Fruit fly (Drosophila melanogaster) whole organism, embryonic: Measurements from ENCODE around the gene Snapin.

ENCODE experiments used
- Abd-B ChIP-seq: fragments of 200-800 bp; sonication (Bioruptor generic); optimal IDR thresholded peaks from 2 replicates; lab custom pipeline; 2018; ENCODE audit warnings: missing biosample characterization, mild to moderate bottlenecking, missing genetic modification characterization, moderate library complexity
- Adf1 ChIP-seq: fragments of 200-800 bp; sonication (Bioruptor generic); IDR thresholded peaks from 2 replicates; pipeline ENCODE4 v1.3.6; 2022; ENCODE audit warnings: missing biosample characterization, missing genetic modification characterization
- BEAF-32 ChIP-seq: fragments of 200-800 bp; sonication (Bioruptor generic); optimal IDR thresholded peaks from 3 replicates; lab custom pipeline; 2017; ENCODE audit warnings: missing biosample characterization, missing genetic modification characterization, mild to moderate bottlenecking, moderate library complexity, missing genetic modification reagents
- CG10366 ChIP-seq: fragments of 200-800 bp; sonication (Bioruptor generic); IDR thresholded peaks from 2 replicates; pipeline ENCODE4 v1.3.6; 2022; ENCODE audit warnings: missing biosample characterization, missing genetic modification characterization
- CG10654 ChIP-seq: fragments of 200-800 bp; sonication (Bioruptor generic); optimal IDR thresholded peaks from 2 replicates; lab custom pipeline; 2016; ENCODE audit warnings: missing biosample characterization, missing genetic modification characterization
- CG11695 ChIP-seq: fragments of 200-800 bp; sonication (Bioruptor generic); IDR thresholded peaks from 3 replicates; pipeline ENCODE4 v1.3.6; 2022; ENCODE audit warnings: missing biosample characterization, missing genetic modification characterization
- CG12219 ChIP-seq: fragments of 200-800 bp; sonication (Bioruptor generic); optimal IDR thresholded peaks from 3 replicates; lab custom pipeline; 2018; ENCODE audit warnings: missing biosample characterization, mild to moderate bottlenecking, missing genetic modification characterization
- CG12236 ChIP-seq: fragments of 200-800 bp; sonication (Bioruptor generic); optimal IDR thresholded peaks from 2 replicates; lab custom pipeline; 2016; ENCODE audit warnings: missing biosample characterization, missing genetic modification characterization
- CG14014 ChIP-seq: fragments of 200-800 bp; sonication (Bioruptor generic); IDR thresholded peaks from 2 replicates; pipeline ENCODE4 v1.3.6; 2022; ENCODE audit warnings: missing biosample characterization, missing genetic modification characterization
- CG17328 ChIP-seq: fragments of 200-800 bp; sonication (Bioruptor generic); IDR thresholded peaks from 2 replicates; pipeline ENCODE4 v1.3.6; 2022; ENCODE audit warnings: missing biosample characterization, missing genetic modification characterization
- CG17912 ChIP-seq: fragments of 200-800 bp; sonication (Bioruptor generic); optimal IDR thresholded peaks from 2 replicates; lab custom pipeline; 2018; ENCODE audit warnings: missing biosample characterization, mild to moderate bottlenecking, missing genetic modification characterization
- CG2116 ChIP-seq: fragments of 200-800 bp; sonication (Bioruptor generic); optimal IDR thresholded peaks from 3 replicates; lab custom pipeline; 2018; ENCODE audit warnings: missing biosample characterization, mild to moderate bottlenecking, missing genetic modification characterization
- CG2875 ChIP-seq: fragments of 200-800 bp; sonication (Bioruptor generic); optimal IDR thresholded peaks from 2 replicates; lab custom pipeline; 2017; ENCODE audit warnings: missing biosample characterization, mild to moderate bottlenecking, missing genetic modification characterization, missing genetic modification reagents
- CG31224 ChIP-seq: fragments of 200-800 bp; sonication (Bioruptor generic); IDR thresholded peaks from 2 replicates; pipeline ENCODE4 v1.3.6; 2022; ENCODE audit warnings: missing biosample characterization, missing genetic modification characterization
- CG31441 ChIP-seq: fragments of 200-800 bp; sonication (Bioruptor generic); IDR thresholded peaks from 2 replicates; pipeline ENCODE4 v1.3.6; 2022; ENCODE audit warnings: missing biosample characterization, missing genetic modification characterization
- CG3163 ChIP-seq: fragments of 200-800 bp; sonication (Bioruptor generic); optimal IDR thresholded peaks from 3 replicates; lab custom pipeline; 2016; ENCODE audit warnings: missing biosample characterization, missing genetic modification characterization
- CG34376 ChIP-seq: fragments of 200-800 bp; sonication (Bioruptor generic); optimal IDR thresholded peaks from 2 replicates; lab custom pipeline; 2018; ENCODE audit warnings: missing biosample characterization, mild to moderate bottlenecking, missing genetic modification characterization
- CG3847 ChIP-seq: fragments of 200-800 bp; sonication (Bioruptor generic); IDR thresholded peaks from 2 replicates; pipeline ENCODE4 v1.3.6; 2022; ENCODE audit warnings: missing biosample characterization, missing genetic modification characterization
- CG42726 ChIP-seq: fragments of 200-800 bp; sonication (Bioruptor generic); IDR thresholded peaks from 2 replicates; pipeline ENCODE4 v1.3.6; 2022; ENCODE audit warnings: missing biosample characterization, missing genetic modification characterization; ENCODE audit not compliant: partially characterized antibody
- CG8281 ChIP-seq: fragments of 200-800 bp; sonication (Bioruptor generic); optimal IDR thresholded peaks from 2 replicates; lab custom pipeline; 2018; ENCODE audit warnings: missing biosample characterization, mild to moderate bottlenecking, missing genetic modification characterization, moderate library complexity
- CG9932 ChIP-seq: fragments of 200-800 bp; sonication (Bioruptor generic); IDR thresholded peaks from 2 replicates; pipeline ENCODE4 v1.3.6; 2022; ENCODE audit warnings: missing biosample characterization, missing genetic modification characterization
- CkIIα-i1 ChIP-seq: fragments of 200-800 bp; sonication (Bioruptor generic); IDR thresholded peaks from 2 replicates; pipeline ENCODE4 v1.3.6; 2022; ENCODE audit warnings: missing biosample characterization, missing genetic modification characterization
- Dbx ChIP-seq: fragments of 200-800 bp; sonication (Bioruptor generic); IDR thresholded peaks from 3 replicates; pipeline ENCODE4 v1.3.6; 2022; ENCODE audit warnings: missing biosample characterization, missing genetic modification characterization
- Dref ChIP-seq: fragments of 200-800 bp; sonication (Bioruptor generic); IDR thresholded peaks from 2 replicates; pipeline ENCODE4 v1.3.6; 2022; ENCODE audit warnings: missing biosample characterization, missing genetic modification characterization
- E2f1 ChIP-seq: fragments of 200-800 bp; sonication (Bioruptor generic); IDR thresholded peaks from 2 replicates; pipeline ENCODE4 v1.3.6; 2022; ENCODE audit warnings: missing biosample characterization, missing genetic modification characterization
- GATAe ChIP-seq: fragments of 200-800 bp; sonication (Bioruptor generic); conservative IDR thresholded peaks from 2 replicates; pipeline ENCODE4 v1.3.6; 2022; ENCODE audit warnings: missing biosample characterization, missing genetic modification characterization
- H2.0 ChIP-seq: fragments of 200-800 bp; sonication (Bioruptor generic); IDR thresholded peaks from 2 replicates; pipeline ENCODE4 v1.3.6; 2022; ENCODE audit warnings: missing biosample characterization, missing genetic modification characterization
- HLH54F ChIP-seq: fragments of 200-800 bp; sonication (Bioruptor generic); optimal IDR thresholded peaks from 3 replicates; lab custom pipeline; 2016; ENCODE audit warnings: missing biosample characterization, missing genetic modification characterization
- Hmr ChIP-seq: fragments of 200-800 bp; sonication (Bioruptor generic); optimal IDR thresholded peaks from 3 replicates; lab custom pipeline; 2017; ENCODE audit warnings: mild to moderate bottlenecking, missing biosample characterization, missing genetic modification reagents, missing genetic modification characterization
- Meics ChIP-seq: fragments of 200-800 bp; sonication (Bioruptor generic); optimal IDR thresholded peaks from 2 replicates; lab custom pipeline; 2017; ENCODE audit warnings: missing biosample characterization, mild to moderate bottlenecking, missing genetic modification characterization
- NC2β ChIP-seq: fragments of 200-800 bp; sonication (Bioruptor generic); optimal IDR thresholded peaks from 2 replicates; lab custom pipeline; 2016; ENCODE audit warnings: missing biosample characterization, missing genetic modification characterization
- Sry-β ChIP-seq: fragments of 200-800 bp; sonication (Bioruptor generic); optimal IDR thresholded peaks from 2 replicates; lab custom pipeline; 2018; ENCODE audit warnings: missing biosample characterization, mild to moderate bottlenecking, missing genetic modification characterization, moderate library complexity
- bsh ChIP-seq, 2 experiments: fragments of 200-800 bp; sonication (Bioruptor generic); optimal IDR thresholded peaks; 2 replicates each; lab custom pipeline; 2017 to 2018; ENCODE audit warnings: mild to moderate bottlenecking in 2 of 2, missing biosample characterization in 2 of 2, missing genetic modification characterization in 2 of 2, moderate library complexity in 1 of 2
- dysf ChIP-seq: fragments of 200-800 bp; sonication (Bioruptor generic); IDR thresholded peaks from 3 replicates; pipeline ENCODE4 v1.3.6; 2022; ENCODE audit warnings: missing biosample characterization, missing genetic modification characterization
- ems ChIP-seq: fragments of 200-800 bp; sonication (Bioruptor generic); optimal IDR thresholded peaks from 3 replicates; lab custom pipeline; 2016; ENCODE audit warnings: missing biosample characterization, missing genetic modification characterization
- ewg ChIP-seq: fragments of 200-800 bp; sonication (Bioruptor generic); optimal IDR thresholded peaks from 3 replicates; lab custom pipeline; 2017; ENCODE audit warnings: mild to moderate bottlenecking, missing biosample characterization, missing genetic modification reagents, missing genetic modification characterization
- fd3F ChIP-seq: fragments of 200-800 bp; sonication (Bioruptor generic); optimal IDR thresholded peaks from 2 replicates; lab custom pipeline; 2018; ENCODE audit warnings: missing biosample characterization, mild to moderate bottlenecking, missing genetic modification characterization, moderate library complexity
- lmd ChIP-seq: fragments of 200-800 bp; sonication (Bioruptor generic); IDR thresholded peaks from 2 replicates; pipeline ENCODE4 v1.3.6; 2022; ENCODE audit warnings: missing biosample characterization, missing genetic modification characterization
- lov ChIP-seq, 2 experiments: fragments of 200-800 bp in 1 of 2; fragments of >200 bp in 1 of 2; sonication (Bioruptor generic) in 1 of 2; IDR thresholded peaks in 1 of 2; optimal IDR thresholded peaks in 1 of 2; 2 replicates in 1 of 2; 3 replicates in 1 of 2; pipeline versions ENCODE4 v1.3.6 to Lab custom; 2017 to 2022; ENCODE audit warnings: missing biosample characterization in 1 of 2, missing genetic modification characterization in 1 of 2
- oc ChIP-seq: fragments of 200-800 bp; sonication (Bioruptor generic); optimal IDR thresholded peaks from 2 replicates; lab custom pipeline; 2018; ENCODE audit warnings: missing biosample characterization, mild to moderate bottlenecking, missing genetic modification characterization, moderate library complexity
- org-1 ChIP-seq: fragments of 200-800 bp; sonication (Bioruptor generic); optimal IDR thresholded peaks from 2 replicates; lab custom pipeline; 2017; ENCODE audit warnings: missing biosample characterization, missing genetic modification characterization
- salm ChIP-seq: fragments of 200-800 bp; sonication (Bioruptor generic); optimal IDR thresholded peaks from 2 replicates; lab custom pipeline; 2018; ENCODE audit warnings: missing biosample characterization, mild to moderate bottlenecking, missing genetic modification characterization
- shn ChIP-seq: fragments of 200-800 bp; sonication (Bioruptor generic); optimal IDR thresholded peaks from 3 replicates; lab custom pipeline; 2016; ENCODE audit warnings: missing biosample characterization, missing genetic modification characterization
- sima ChIP-seq: fragments of 200-800 bp; sonication (Bioruptor generic); optimal IDR thresholded peaks from 2 replicates; lab custom pipeline; 2016; ENCODE audit warnings: missing biosample characterization, missing genetic modification characterization
- sisA ChIP-seq: fragments of 200-800 bp; sonication (Bioruptor generic); IDR thresholded peaks from 2 replicates; pipeline ENCODE4 v1.3.6; 2022; ENCODE audit warnings: missing biosample characterization, missing genetic modification characterization
- slbo ChIP-seq: fragments of 200-800 bp; sonication (Bioruptor generic); IDR thresholded peaks from 2 replicates; pipeline ENCODE4 v1.3.6; 2022; ENCODE audit warnings: missing biosample characterization, missing genetic modification characterization
- twi ChIP-seq: fragments of 200-800 bp; optimal IDR thresholded peaks from 2 replicates; lab custom pipeline; 2019; ENCODE audit warnings: missing biosample characterization, mild to moderate bottlenecking, missing genetic modification characterization, moderate library complexity

The Snapin gene

DNA sequence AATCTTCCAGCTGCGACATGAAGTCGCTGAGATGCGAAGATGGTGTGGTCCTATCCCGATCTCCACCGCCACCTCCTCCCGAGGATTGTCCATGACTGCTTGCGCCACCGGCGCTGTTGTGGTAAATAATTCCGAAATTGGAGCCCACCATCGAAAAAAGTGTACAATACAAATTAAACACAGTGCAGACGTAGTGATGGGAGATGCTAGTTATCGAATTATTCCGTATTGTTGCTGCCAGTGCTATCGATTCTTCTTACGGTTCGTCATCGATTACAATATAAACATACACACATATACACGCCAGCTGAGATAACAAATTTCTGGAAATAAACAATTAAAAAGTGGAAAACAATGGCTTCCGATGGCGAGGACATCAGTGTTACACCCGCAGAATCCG lies 8.2 kb upstream of the Snapin start, which contains the start of the genes Taf10b and Taf10 (continued):
- no peak for TF ChIP-seq CG17912 (GFP tag; lab: Kevin White, UChicago)
- TF ChIP-seq, all 482 proteins: peak for 103

DNA sequence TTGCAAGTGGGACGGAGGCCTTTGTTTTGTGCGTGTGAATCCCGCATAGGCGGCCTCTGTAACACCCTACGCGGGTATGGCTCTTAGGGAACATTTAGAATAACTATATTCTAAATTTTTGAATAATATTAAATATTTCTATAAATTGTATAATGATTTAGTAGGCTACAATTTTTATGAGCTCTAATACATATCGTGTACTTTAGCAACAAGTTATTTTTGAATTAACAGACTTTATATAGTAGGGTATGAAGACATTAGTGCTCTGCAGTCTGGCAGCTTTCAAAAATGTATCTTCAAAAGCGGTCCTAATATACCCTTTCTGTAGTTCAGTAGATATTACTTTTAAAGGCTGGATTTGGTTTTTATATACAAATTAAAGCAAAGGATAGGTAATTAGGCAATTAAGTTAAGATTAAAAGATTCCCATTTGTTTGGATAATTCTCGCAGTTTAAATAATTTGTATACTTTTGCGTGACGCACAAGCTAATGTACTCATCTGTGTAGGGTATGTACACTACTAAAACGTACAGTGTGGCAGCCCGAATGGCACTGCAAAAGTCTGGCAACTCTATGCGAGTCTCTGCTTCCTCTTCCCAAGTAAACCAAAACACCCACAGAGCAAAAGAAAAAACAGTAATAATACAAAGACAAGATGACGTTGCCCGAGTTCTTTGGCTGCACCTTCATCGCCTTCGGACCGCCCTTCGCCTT lies 6.3 kb upstream of the Snapin start, which contains the start of the genes Snx21 and aph-1:
Gene Snx21 (minus strand): TSS at position 7 of the 715 bp plus-strand sequence.
Gene aph-1 (plus strand): TSS at position 575 of the 715 bp plus-strand sequence.
- TF ChIP-seq HLH54F (GFP tag; lab: Kevin White, UChicago) (peak; percentile 93), CG34376 (peak; percentile 82), Meics (GFP tag; lab: Kevin White, UChicago) (peak; percentile 93), GATAe (peak; percentile 80), Sry-β (GFP tag; lab: Kevin White, UChicago) (peak; percentile 38), lov (optimal IDR thresholded peaks at IDR 0.05; lab: Kevin White, UChicago) (no peak), lov (GFP tag; IDR thresholded peaks at IDR 0.05; lab: Robert Waterston, UW) (0 out of 3 replicates have a peak, but pooled peaks have one; percentile 56), Dbx (peak; percentile 90), slbo (GFP tag; lab: Robert Waterston, UW) (peak; percentile 89), ems (peak; percentile 85), NC2β (GFP tag; lab: Kevin White, UChicago) (peak; percentile 77), H2.0 (GFP tag; lab: Robert Waterston, UW) (peak; percentile 79), CG12236 (GFP tag; lab: Kevin White, UChicago) (peak; percentile 54), E2f1 (GFP tag; lab: Robert Waterston, UW) (peak; percentile 89), BEAF-32 (GFP tag; lab: Kevin White, UChicago) (peak; percentile 26), Adf1 (GFP tag; lab: Robert Waterston, UW) (peak; percentile 74), Dref (GFP tag; lab: Robert Waterston, UW) (peak; percentile 38), CG3847 (peak; percentile 85), ewg (GFP tag; lab: Kevin White, UChicago) (peak; percentile 83), CG14014 (GFP tag; lab: Robert Waterston, UW) (peak; percentile 85), CG31224 (GFP tag; lab: Robert Waterston, UW) (peak; percentile 80), bsh (GFP tag; optimal IDR thresholded peaks at IDR 0.05; lab: Kevin White, UChicago) (peak; percentile 64 to 93), sima (GFP tag; lab: Kevin White, UChicago) (no peak), CG11695 (GFP tag; lab: Robert Waterston, UW) (peak; percentile 93), CG9932 (GFP tag; lab: Robert Waterston, UW) (peak; percentile 90), CG31441 (GFP tag; lab: Robert Waterston, UW) (peak; percentile 94), CG10654 (peak; percentile 88), dysf (GFP tag; lab: Robert Waterston, UW) (peak; percentile 94), CG42726 (no peak), Hmr (GFP tag; lab: Kevin White, UChicago) (peak; percentile 95), salm (tag; lab: Kevin White, UChicago) (peak; percentile 80), shn (GFP tag; lab: Kevin White, UChicago) (peak; percentile 93), lmd (GFP tag; lab: Robert Waterston, UW) (peak; percentile 91), CG3163 (GFP tag; lab: Kevin White, UChicago) (peak; percentile 69), twi (tag; lab: Kevin White, UChicago) (peak; percentile 86), org-1 (GFP tag; lab: Kevin White, UChicago) (peak; percentile 86), CG2116 (GFP tag; lab: Kevin White, UChicago) (peak; percentile 70), CG8281 (peak; percentile 80), CG10366 (peak; percentile 85), CG12219 (GFP tag; lab: Kevin White, UChicago) (peak; percentile 83), fd3F (GFP tag; lab: Kevin White, UChicago) (peak; percentile 88), Abd-B (GFP tag; lab: Kevin White, UChicago) (peak; percentile 93), CG17328 (peak; percentile 85), oc (tag; lab: Kevin White, UChicago) (peak; percentile 87), sisA (GFP tag; lab: Robert Waterston, UW) (peak; percentile 89), CkIIα-i1 (GFP tag; lab: Robert Waterston, UW) (no peak), CG2875 (peak; percentile 81)
